Fruit fly (Drosophila melanogaster): ENCODE data around the gene CG31816.

DNA sequence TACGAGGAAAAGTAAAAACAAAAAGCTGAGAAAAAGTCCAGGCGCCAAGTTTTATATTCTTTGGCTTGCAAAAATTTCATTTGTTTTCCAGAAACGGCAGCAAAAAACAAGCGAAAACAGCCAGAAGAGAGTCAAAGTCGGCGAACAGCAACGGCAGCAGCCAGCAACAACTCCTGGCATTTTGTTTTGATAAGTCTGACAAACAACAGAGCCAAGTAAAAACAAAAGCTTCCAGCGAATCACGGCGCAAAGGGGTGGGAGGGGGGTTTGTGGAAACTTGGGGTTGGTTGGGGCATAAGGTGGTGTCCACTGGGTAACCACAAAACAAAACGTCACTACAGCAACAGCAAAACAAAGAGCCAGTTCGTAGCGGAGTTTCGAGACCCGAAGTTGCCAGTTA is 17.2 kb upstream of the CG31816 start:
- TF ChIP-seq CG7045 (GFP tag; optimal IDR thresholded peaks at IDR 0.05) = no peak
- no peak for TF ChIP-seq cnc (optimal IDR thresholded peaks at IDR 0.05)
- TF ChIP-seq Crg-1 (GFP tag; optimal IDR thresholded peaks at IDR 0.05) = no peak
- no peak for TF ChIP-seq kay (GFP tag; ENCODE audit: borderline replicate concordance)
- no peak for TF ChIP-seq Hr96 (GFP tag; optimal IDR thresholded peaks at IDR 0.05)
- no peak for TF ChIP-seq ovo (GFP tag; optimal IDR thresholded peaks at IDR 0.05)
- TF ChIP-seq tj (GFP tag; optimal IDR thresholded peaks at IDR 0.05) = peak; percentile 42
- TF ChIP-seq CG1620 (GFP tag; optimal IDR thresholded peaks at IDR 0.05) = no peak
- no peak for TF ChIP-seq CG11617 (GFP tag; optimal IDR thresholded peaks at IDR 0.05)
- TF ChIP-seq cic (GFP tag; optimal IDR thresholded peaks at IDR 0.05) = no peak
- TF ChIP-seq CG5204 (GFP tag; optimal IDR thresholded peaks at IDR 0.05) = no peak
- no peak for TF ChIP-seq CG14711 (tag; optimal IDR thresholded peaks at IDR 0.05)
- no peak for TF ChIP-seq Mnt (GFP tag; optimal IDR thresholded peaks at IDR 0.05)
- no peak for TF ChIP-seq bab1 (GFP tag; optimal IDR thresholded peaks at IDR 0.05)
